Worm (Caenorhabditis elegans): ENCODE results near the gene clec-266.

- no peak for TF ChIP-seq sox-4 (tag; optimal IDR thresholded peaks at IDR 0.05)
- TF ChIP-seq nhr-77 (tag; optimal IDR thresholded peaks at IDR 0.05): no peak
- TF ChIP-seq aly-2 (tag; optimal IDR thresholded peaks at IDR 0.05): no peak
- TF ChIP-seq alr-1 (tag; optimal IDR thresholded peaks at IDR 0.05; ENCODE audit: borderline replicate concordance): no peak
- no peak for TF ChIP-seq ceh-90 (tag; optimal IDR thresholded peaks at IDR 0.05)
- no peak for TF ChIP-seq egl-27 (tag; optimal IDR thresholded peaks at IDR 0.05)
- TF ChIP-seq isw-1 (GFP tag; IDR thresholded peaks at IDR 0.05): no peak
- no peak for TF ChIP-seq jun-1 (tag; optimal IDR thresholded peaks at IDR 0.05)
- no peak for TF ChIP-seq C34B4.2 (tag; optimal IDR thresholded peaks at IDR 0.05)
- TF ChIP-seq elt-2 (tag; optimal IDR thresholded peaks at IDR 0.05): no peak
- no peak for TF ChIP-seq unc-62 (GFP tag; optimal IDR thresholded peaks at IDR 0.05)
- no peak for TF ChIP-seq nhr-11 (tag; optimal IDR thresholded peaks at IDR 0.05)
- TF ChIP-seq lin-15B (tag; optimal IDR thresholded peaks at IDR 0.05): no peak
- TF ChIP-seq elt-3 (tag; optimal IDR thresholded peaks at IDR 0.05): no peak
Measured at ce11 chrX:6603098-6603497, 19.6 kb downstream of the clec-266 start, which contains the start of gene F23G4.1.

All from whole organism, L1 larva.